Worm (Caenorhabditis elegans) whole organism, L2 larva: Measurements from ENCODE around the gene F31F4.17.

Experiments
- R02D3.7 ChIP-seq: fragments of 150-350 bp; optimal IDR thresholded peaks from 2 replicates; lab custom pipeline; 2014; ENCODE audit warnings: missing biosample characterization, missing genetic modification characterization
- alr-1 ChIP-seq: fragments of 150-350 bp; optimal IDR thresholded peaks from 2 replicates; lab custom pipeline; 2014; ENCODE audit warnings: missing biosample characterization, missing genetic modification characterization
- ceh-82 ChIP-seq: fragments of 150-350 bp; optimal IDR thresholded peaks from 2 replicates; lab custom pipeline; 2014; ENCODE audit warnings: missing biosample characterization, missing genetic modification characterization
- fos-1 ChIP-seq: fragments of 150-350 bp; optimal IDR thresholded peaks from 2 replicates; lab custom pipeline; 2014; ENCODE audit warnings: missing biosample characterization, missing genetic modification characterization
- mdl-1 ChIP-seq, 2 experiments: fragments of 150-350 bp in 1 of 2; sonication (generic microtip) in 1 of 2; optimal IDR thresholded peaks; 2 replicates each; lab custom pipeline; 2017; ENCODE audit warnings: missing biosample characterization in 2 of 2, missing genetic modification characterization in 2 of 2
- nhr-10 ChIP-seq: sonication (generic microtip); optimal IDR thresholded peaks from 2 replicates; lab custom pipeline; 2017; ENCODE audit warnings: missing biosample characterization, missing genetic modification characterization
- nhr-12 ChIP-seq: fragments of 150-350 bp; optimal IDR thresholded peaks from 2 replicates; lab custom pipeline; 2014; ENCODE audit warnings: missing biosample characterization, missing genetic modification characterization
- nhr-77 ChIP-seq: fragments of 150-350 bp; optimal IDR thresholded peaks from 2 replicates; lab custom pipeline; 2014; ENCODE audit warnings: missing biosample characterization, missing genetic modification characterization
- skn-1 ChIP-seq: sonication (generic microtip); optimal IDR thresholded peaks from 2 replicates; lab custom pipeline; 2017; ENCODE audit warnings: missing biosample characterization, missing genetic modification characterization
- snpc-4 ChIP-seq: fragments of 150-350 bp; optimal IDR thresholded peaks from 2 replicates; lab custom pipeline; 2014; ENCODE audit warnings: missing biosample characterization, missing genetic modification characterization
- unc-62 ChIP-seq: fragments of 150-350 bp; optimal IDR thresholded peaks from 2 replicates; lab custom pipeline; 2014; ENCODE audit warnings: missing biosample characterization, missing genetic modification reagents, missing genetic modification characterization
- zag-1 ChIP-seq: fragments of 150-350 bp; optimal IDR thresholded peaks from 2 replicates; lab custom pipeline; 2014; ENCODE audit warnings: missing biosample characterization, missing genetic modification characterization
- ztf-4 ChIP-seq: fragments of 150-350 bp; optimal IDR thresholded peaks from 2 replicates; lab custom pipeline; 2014; ENCODE audit warnings: missing biosample characterization, missing genetic modification characterization

DNA sequence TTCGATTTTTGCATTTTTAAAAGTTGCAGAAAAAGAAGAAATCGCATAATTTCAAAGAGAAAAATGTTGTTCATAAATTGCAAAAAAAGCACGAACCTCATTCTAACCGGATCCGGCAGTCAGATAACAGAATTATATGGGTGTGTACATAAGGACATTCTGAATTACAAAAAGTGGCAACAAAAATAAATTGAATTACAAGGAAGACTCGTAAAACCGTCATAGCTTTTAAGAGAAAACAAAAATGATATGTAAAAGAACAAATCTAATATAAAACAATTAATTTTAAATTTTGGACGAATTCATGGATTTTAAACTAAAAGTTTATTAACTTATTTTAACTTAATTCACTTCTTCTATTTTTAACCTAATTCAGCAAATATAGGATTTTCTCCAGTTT, at the start of gene F31F4.17:
- no peak for TF ChIP-seq zag-1
- TF ChIP-seq R02D3.7 (tag; lab: Kevin White, UChicago), result no peak
- TF ChIP-seq fos-1, result no peak
- TF ChIP-seq snpc-4 (tag; lab: Kevin White, UChicago), result no peak
- no peak for TF ChIP-seq nhr-77 (tag; lab: Kevin White, UChicago)
- TF ChIP-seq skn-1, result no peak
- TF ChIP-seq ztf-4 (tag; lab: Kevin White, UChicago), result no peak
- TF ChIP-seq nhr-10, result no peak
- no peak for TF ChIP-seq unc-62
- no peak for TF ChIP-seq alr-1 (tag; lab: Kevin White, UChicago)
- no peak for TF ChIP-seq nhr-12 (tag; lab: Kevin White, UChicago)
- no peak for TF ChIP-seq ceh-82 (tag; lab: Kevin White, UChicago)
- no peak for TF ChIP-seq mdl-1 (tag; optimal IDR thresholded peaks at IDR 0.05; lab: Kevin White, UChicago)
